Fruit fly (Drosophila melanogaster): Measurements from ENCODE around the gene Wnt5.

Wnt5 gene

DNA sequence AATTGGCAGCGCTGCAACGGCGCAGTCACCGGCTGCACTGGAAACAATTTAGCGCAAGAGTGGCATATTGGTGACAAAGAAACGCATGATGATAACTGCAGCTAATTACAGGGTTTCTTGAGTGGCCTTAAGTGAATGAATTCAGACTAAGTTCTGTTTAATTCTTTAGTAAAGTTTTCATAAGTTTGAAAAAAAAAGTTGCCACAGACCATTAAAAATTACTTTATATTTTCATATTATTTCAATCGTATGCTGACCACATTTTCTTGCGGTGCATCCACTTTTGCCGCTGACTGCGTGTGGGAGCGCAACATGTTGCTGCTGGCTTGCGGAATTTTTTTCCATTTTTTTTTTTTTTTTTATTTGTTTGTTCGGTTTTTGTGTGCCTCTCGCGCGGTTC, 47.2 kb upstream of the Wnt5 start (continued):
- no peak for TF ChIP-seq sna (GFP tag; IDR thresholded peaks at IDR 0.05; ENCODE audit: partially characterized antibody)
- no peak for TF ChIP-seq CG11504 (tag; optimal IDR thresholded peaks at IDR 0.05)
- TF ChIP-seq CG16863 (GFP tag; optimal IDR thresholded peaks at IDR 0.05), result no peak
- peak; percentile 9 for TF ChIP-seq CG10209 (GFP tag; optimal IDR thresholded peaks at IDR 0.05)
- peak; percentile 29 for TF ChIP-seq CG7556 (GFP tag; optimal IDR thresholded peaks at IDR 0.05)
- TF ChIP-seq ems (GFP tag; optimal IDR thresholded peaks at IDR 0.05), result no peak
- no peak for TF ChIP-seq onecut (GFP tag; IDR thresholded peaks at IDR 0.05)
- TF ChIP-seq dmrt11E (tag; optimal IDR thresholded peaks at IDR 0.05), result peak; percentile 68
- TF ChIP-seq CG10543 (GFP tag; optimal IDR thresholded peaks at IDR 0.05), result no peak
- no peak for TF ChIP-seq schlank (tag; optimal IDR thresholded peaks at IDR 0.05)
- TF ChIP-seq croc (GFP tag; conservative IDR thresholded peaks at IDR 0.05), result no peak; the same call in 1 of the 3 replicates
- no peak for TF ChIP-seq CG7963 (GFP tag; IDR thresholded peaks at IDR 0.05; ENCODE audit: partially characterized antibody)
- no peak for TF ChIP-seq Hey (tag; optimal IDR thresholded peaks at IDR 0.05)
- no peak for TF ChIP-seq Dp (GFP tag; optimal IDR thresholded peaks at IDR 0.05)
- TF ChIP-seq NfI (GFP tag; optimal IDR thresholded peaks at IDR 0.05), result no peak
- TF ChIP-seq CG12769 (tag; optimal IDR thresholded peaks at IDR 0.05), result no peak
- TF ChIP-seq CG7786 (GFP tag; optimal IDR thresholded peaks at IDR 0.05), result no peak
- no peak for TF ChIP-seq CG6813 (GFP tag; optimal IDR thresholded peaks at IDR 0.05)
- TF ChIP-seq gce (GFP tag; IDR thresholded peaks at IDR 0.05), result no peak
- no peak for TF ChIP-seq scrt (GFP tag; optimal IDR thresholded peaks at IDR 0.05)
- TF ChIP-seq Oaz (GFP tag; IDR thresholded peaks at IDR 0.05), result no peak
- TF ChIP-seq CG17361 (GFP tag; IDR thresholded peaks at IDR 0.05), result 0 out of 3 replicates have a peak, but pooled peaks have one; percentile 15
- TF ChIP-seq Ets65A (GFP tag), result peak; percentile 86
- TF ChIP-seq CG6175 (GFP tag; IDR thresholded peaks at IDR 0.05), result no peak
- no peak for TF ChIP-seq pho (GFP tag; optimal IDR thresholded peaks at IDR 0.05)
- TF ChIP-seq CG7839 (tag; optimal IDR thresholded peaks at IDR 0.05), result peak; percentile 51
- no peak for TF ChIP-seq wek (GFP tag; optimal IDR thresholded peaks at IDR 0.05)
- TF ChIP-seq CG17385 (GFP tag; optimal IDR thresholded peaks at IDR 0.05), result no peak
- no peak for TF ChIP-seq Opbp (GFP tag; IDR thresholded peaks at IDR 0.05; ENCODE audit: partially characterized antibody)
- TF ChIP-seq corto (GFP tag; optimal IDR thresholded peaks at IDR 0.05), result no peak
- no peak for TF ChIP-seq nau (GFP tag; optimal IDR thresholded peaks at IDR 0.05)
- TF ChIP-seq trh (GFP tag; optimal IDR thresholded peaks at IDR 0.05), result no peak
- TF ChIP-seq Deaf1 (tag; optimal IDR thresholded peaks at IDR 0.05), result no peak
- TF ChIP-seq CG3726 (GFP tag; IDR thresholded peaks at IDR 0.05), result no peak
- peak; percentile 2 for TF ChIP-seq PHDP (tag; optimal IDR thresholded peaks at IDR 0.05)
- no peak for TF ChIP-seq C15 (GFP tag; IDR thresholded peaks at IDR 0.05)
- TF ChIP-seq ewg (GFP tag; optimal IDR thresholded peaks at IDR 0.05), result peak; percentile 23
- TF ChIP-seq CG8388 (GFP tag; optimal IDR thresholded peaks at IDR 0.05), result peak; percentile 35
- TF ChIP-seq CG31388 (GFP tag; optimal IDR thresholded peaks at IDR 0.05), result no peak
- TF ChIP-seq CG30403 (GFP tag; optimal IDR thresholded peaks at IDR 0.05), result peak; percentile 4
- TF ChIP-seq Eip74EF (GFP tag; optimal IDR thresholded peaks at IDR 0.05), result no peak
- no peak for TF ChIP-seq chn (GFP tag; optimal IDR thresholded peaks at IDR 0.05)
- no peak for TF ChIP-seq p53 (GFP tag; optimal IDR thresholded peaks at IDR 0.05)
- TF ChIP-seq fd102C (GFP tag; optimal IDR thresholded peaks at IDR 0.05), result no peak
- TF ChIP-seq CG1792 (GFP tag; optimal IDR thresholded peaks at IDR 0.05), result no peak
- TF ChIP-seq CG9932 (GFP tag; IDR thresholded peaks at IDR 0.05), result no peak
- TF ChIP-seq bowl (GFP tag; IDR thresholded peaks at IDR 0.05), result no peak
- TF ChIP-seq CG11696 (GFP tag; IDR thresholded peaks at IDR 0.05), result no peak
- TF ChIP-seq CG4820 (GFP tag; optimal IDR thresholded peaks at IDR 0.05), result no peak
- TF ChIP-seq mam (GFP tag; optimal IDR thresholded peaks at IDR 0.05), result no peak
- TF ChIP-seq fd64A (GFP tag; optimal IDR thresholded peaks at IDR 0.05), result no peak

Data from whole organism, embryonic.